Fruit fly (Drosophila melanogaster) whole organism, embryonic: ENCODE measurements around the gene CG8006.

Source experiments
- Bgb ChIP-seq: fragments of 200-800 bp; sonication (Bioruptor generic); IDR thresholded peaks from 2 replicates; pipeline ENCODE4 v1.3.6; 2022; ENCODE audit warnings: missing biosample characterization, missing genetic modification characterization; ENCODE audit not compliant: partially characterized antibody
- Bteb2 ChIP-seq: fragments of 200-800 bp; sonication (Bioruptor generic); optimal IDR thresholded peaks from 2 replicates; lab custom pipeline; 2016; ENCODE audit warnings: missing biosample characterization, missing genetic modification characterization
- CG10543 ChIP-seq: fragments of 200-800 bp; sonication (Bioruptor generic); optimal IDR thresholded peaks from 3 replicates; lab custom pipeline; 2017; ENCODE audit warnings: missing biosample characterization, mild to moderate bottlenecking, missing genetic modification characterization, moderate library complexity
- CG10565 ChIP-seq: fragments of 200-800 bp; sonication (Bioruptor generic); optimal IDR thresholded peaks from 3 replicates; lab custom pipeline; 2016; ENCODE audit warnings: missing biosample characterization, mild to moderate bottlenecking, missing genetic modification characterization
- CG11456 ChIP-seq: fragments of 200-800 bp; sonication (Bioruptor generic); IDR thresholded peaks from 3 replicates; pipeline ENCODE4 v1.3.6; 2022; ENCODE audit warnings: missing biosample characterization, missing genetic modification characterization
- CG11504 ChIP-seq: fragments of 200-800 bp; sonication (Bioruptor generic); optimal IDR thresholded peaks from 3 replicates; lab custom pipeline; 2019; ENCODE audit warnings: missing biosample characterization, mild to moderate bottlenecking, missing genetic modification characterization, moderate library complexity
- CG13287 ChIP-seq: fragments of 200-800 bp; sonication (Bioruptor generic); IDR thresholded peaks from 2 replicates; pipeline ENCODE4 v1.3.6; 2022; ENCODE audit warnings: missing biosample characterization, missing genetic modification characterization; ENCODE audit not compliant: partially characterized antibody
- CG14014 ChIP-seq: fragments of 200-800 bp; sonication (Bioruptor generic); IDR thresholded peaks from 2 replicates; pipeline ENCODE4 v1.3.6; 2022; ENCODE audit warnings: missing biosample characterization, missing genetic modification characterization
- CG14441 ChIP-seq: fragments of 200-800 bp; sonication (Bioruptor generic); IDR thresholded peaks from 2 replicates; pipeline ENCODE4 v1.3.6; 2022; ENCODE audit warnings: missing biosample characterization, missing genetic modification characterization
- CG14710 ChIP-seq: fragments of 200-800 bp; sonication (Bioruptor generic); optimal IDR thresholded peaks from 3 replicates; lab custom pipeline; 2019; ENCODE audit warnings: missing biosample characterization, mild to moderate bottlenecking, missing genetic modification characterization, moderate library complexity
- CG18476 ChIP-seq: fragments of 200-800 bp; sonication (Bioruptor generic); optimal IDR thresholded peaks from 2 replicates; lab custom pipeline; 2016; ENCODE audit warnings: missing biosample characterization, mild to moderate bottlenecking, missing genetic modification characterization
- CG34422 ChIP-seq: fragments of 200-800 bp; sonication (Bioruptor generic); IDR thresholded peaks from 3 replicates; pipeline ENCODE4 v1.3.6; 2022; ENCODE audit warnings: missing biosample characterization, missing genetic modification characterization
- CG4282 ChIP-seq: fragments of 200-800 bp; sonication (Bioruptor generic); optimal IDR thresholded peaks from 2 replicates; lab custom pipeline; 2016; ENCODE audit warnings: missing biosample characterization, missing genetic modification characterization
- CG4328 ChIP-seq: fragments of 200-800 bp; sonication (Bioruptor generic); optimal IDR thresholded peaks from 3 replicates; lab custom pipeline; 2017; ENCODE audit warnings: missing biosample characterization, missing genetic modification reagents, missing genetic modification characterization
- CG4404 ChIP-seq: fragments of 200-800 bp; sonication (Bioruptor generic); IDR thresholded peaks from 2 replicates; pipeline ENCODE4 v1.3.6; 2022; ENCODE audit warnings: missing biosample characterization, missing genetic modification characterization
- CG4854 ChIP-seq: fragments of 200-800 bp; sonication (Bioruptor generic); optimal IDR thresholded peaks from 2 replicates; lab custom pipeline; 2016; ENCODE audit warnings: missing biosample characterization, missing genetic modification characterization, inconsistent platforms
- CG6689 ChIP-seq: fragments of 200-800 bp; sonication (Bioruptor generic); IDR thresholded peaks from 2 replicates; pipeline ENCODE4 v1.3.6; 2022; ENCODE audit warnings: missing biosample characterization, missing genetic modification characterization
- CG6813 ChIP-seq: fragments of 200-800 bp; sonication (Bioruptor generic); optimal IDR thresholded peaks from 2 replicates; lab custom pipeline; 2017; ENCODE audit warnings: missing biosample characterization, missing genetic modification characterization, mild to moderate bottlenecking, moderate library complexity, missing genetic modification reagents
- CG7963 ChIP-seq: fragments of 200-800 bp; sonication (Bioruptor generic); IDR thresholded peaks from 3 replicates; pipeline ENCODE4 v1.3.6; 2022; ENCODE audit warnings: missing biosample characterization, missing genetic modification characterization; ENCODE audit not compliant: partially characterized antibody
- CG8478 ChIP-seq: fragments of >200 bp; optimal IDR thresholded peaks from 2 replicates; lab custom pipeline; 2018
- CG8944 ChIP-seq: fragments of 200-800 bp; sonication (Bioruptor generic); optimal IDR thresholded peaks from 3 replicates; lab custom pipeline; 2016; ENCODE audit warnings: missing biosample characterization, missing genetic modification characterization
- CG9215 ChIP-seq: fragments of 200-800 bp; sonication (Bioruptor generic); IDR thresholded peaks from 2 replicates; pipeline ENCODE4 v1.3.6; 2022; ENCODE audit warnings: missing biosample characterization, missing genetic modification characterization
- CG9932 ChIP-seq: fragments of 200-800 bp; sonication (Bioruptor generic); IDR thresholded peaks from 2 replicates; pipeline ENCODE4 v1.3.6; 2022; ENCODE audit warnings: missing biosample characterization, missing genetic modification characterization
- CkIIα-i1 ChIP-seq: fragments of 200-800 bp; sonication (Bioruptor generic); IDR thresholded peaks from 2 replicates; pipeline ENCODE4 v1.3.6; 2022; ENCODE audit warnings: missing biosample characterization, missing genetic modification characterization
- CoRest ChIP-seq: fragments of 200-800 bp; sonication (Bioruptor generic); optimal IDR thresholded peaks from 3 replicates; lab custom pipeline; 2018; ENCODE audit warnings: missing biosample characterization, mild to moderate bottlenecking, missing genetic modification characterization, moderate library complexity
- Gug ChIP-seq: fragments of 200-800 bp; sonication (Bioruptor generic); IDR thresholded peaks from 4 replicates; pipeline ENCODE4 v1.3.6; 2022; ENCODE audit warnings: missing biosample characterization, missing genetic modification characterization
- HLHmδ ChIP-seq: fragments of 200-800 bp; sonication (Bioruptor generic); optimal IDR thresholded peaks from 2 replicates; lab custom pipeline; 2018; ENCODE audit warnings: missing biosample characterization, mild to moderate bottlenecking, missing genetic modification characterization, moderate library complexity
- Jarid2 ChIP-seq: fragments of 200-800 bp; sonication (Bioruptor generic); optimal IDR thresholded peaks from 3 replicates; lab custom pipeline; 2017; ENCODE audit warnings: mild to moderate bottlenecking, missing biosample characterization, missing genetic modification reagents, missing genetic modification characterization
- Kr ChIP-seq: fragments of 200-800 bp; sonication (Bioruptor generic); optimal IDR thresholded peaks from 2 replicates; lab custom pipeline; 2017; ENCODE audit warnings: missing biosample characterization, mild to moderate bottlenecking, missing genetic modification characterization
- Nf-YC ChIP-seq: fragments of 200-800 bp; optimal IDR thresholded peaks from 3 replicates; lab custom pipeline; 2019; ENCODE audit warnings: missing biosample characterization, mild to moderate bottlenecking, missing genetic modification characterization, moderate library complexity
- Ptx1 ChIP-seq: fragments of 200-800 bp; sonication (Bioruptor generic); IDR thresholded peaks from 2 replicates; pipeline ENCODE4 v1.3.6; 2022; ENCODE audit warnings: missing biosample characterization, missing genetic modification characterization
- ab ChIP-seq: fragments of 200-800 bp; sonication (Bioruptor generic); optimal IDR thresholded peaks from 2 replicates; lab custom pipeline; 2016; ENCODE audit warnings: missing biosample characterization, missing genetic modification characterization
- chinmo ChIP-seq: fragments of 200-800 bp; sonication (Bioruptor generic); IDR thresholded peaks from 4 replicates; pipeline ENCODE4 v1.3.6; 2022; ENCODE audit warnings: missing biosample characterization, missing genetic modification characterization; ENCODE audit not compliant: partially characterized antibody
- croc ChIP-seq: fragments of 200-800 bp; sonication (Bioruptor generic); conservative IDR thresholded peaks from 3 replicates; pipeline ENCODE4 v1.3.6; 2022; ENCODE audit warnings: missing biosample characterization, missing genetic modification characterization
- gsb-n ChIP-seq: fragments of 200-800 bp; sonication (Bioruptor generic); optimal IDR thresholded peaks from 3 replicates; lab custom pipeline; 2018; ENCODE audit warnings: missing biosample characterization, mild to moderate bottlenecking, missing genetic modification characterization
- hb ChIP-seq: fragments of 200-800 bp; sonication (Bioruptor generic); IDR thresholded peaks from 3 replicates; pipeline ENCODE4 v1.3.6; 2022; ENCODE audit warnings: missing biosample characterization, missing genetic modification characterization; ENCODE audit not compliant: partially characterized antibody
- her ChIP-seq: fragments of 200-800 bp; sonication (Bioruptor generic); optimal IDR thresholded peaks from 2 replicates; lab custom pipeline; 2016; ENCODE audit warnings: missing biosample characterization, missing genetic modification characterization
- jing ChIP-seq: fragments of 200-800 bp; sonication (Bioruptor generic); optimal IDR thresholded peaks from 2 replicates; lab custom pipeline; 2018; ENCODE audit warnings: missing biosample characterization, mild to moderate bottlenecking, missing genetic modification characterization
- mam ChIP-seq: fragments of 200-800 bp; sonication (Bioruptor generic); optimal IDR thresholded peaks from 3 replicates; lab custom pipeline; 2016; ENCODE audit warnings: missing biosample characterization, missing genetic modification characterization
- mld ChIP-seq: fragments of 200-800 bp; sonication (Bioruptor generic); IDR thresholded peaks from 3 replicates; pipeline ENCODE4 v1.3.6; 2022; ENCODE audit warnings: missing biosample characterization, missing genetic modification characterization; ENCODE audit not compliant: partially characterized antibody
- nom ChIP-seq: fragments of 200-800 bp; sonication (Bioruptor generic); optimal IDR thresholded peaks from 2 replicates; lab custom pipeline; 2017; ENCODE audit warnings: missing biosample characterization, missing genetic modification characterization, mild to moderate bottlenecking, moderate library complexity, missing genetic modification reagents
- pan ChIP-seq, 4 experiments: fragments of >200 bp in 3 of 4; fragments of 200-800 bp in 1 of 4; sonication (Bioruptor generic) in 1 of 4; optimal IDR thresholded peaks in 3 of 4; IDR thresholded peaks in 1 of 4; 2 replicates each; pipeline versions ENCODE4 v1.3.6 to Lab custom; 2017 to 2022; ENCODE audit warnings: missing biosample characterization in 2 of 4, missing genetic modification characterization in 2 of 4, mixed read lengths in 1 of 4
- ranshi ChIP-seq: fragments of 200-800 bp; sonication (Bioruptor generic); IDR thresholded peaks from 2 replicates; pipeline ENCODE4 v1.3.6; 2022; ENCODE audit warnings: missing biosample characterization, missing genetic modification characterization
- sima ChIP-seq: fragments of 200-800 bp; sonication (Bioruptor generic); optimal IDR thresholded peaks from 2 replicates; lab custom pipeline; 2016; ENCODE audit warnings: missing biosample characterization, missing genetic modification characterization
- trem ChIP-seq: fragments of 200-800 bp; optimal IDR thresholded peaks from 3 replicates; lab custom pipeline; 2019; ENCODE audit warnings: missing biosample characterization, mild to moderate bottlenecking, missing genetic modification characterization, moderate library complexity
- twi ChIP-seq: fragments of 200-800 bp; optimal IDR thresholded peaks from 2 replicates; lab custom pipeline; 2019; ENCODE audit warnings: missing biosample characterization, mild to moderate bottlenecking, missing genetic modification characterization, moderate library complexity
- unc-4 ChIP-seq: fragments of 200-800 bp; sonication (Bioruptor generic); IDR thresholded peaks from 2 replicates; pipeline ENCODE4 v1.3.6; 2022; ENCODE audit warnings: missing biosample characterization, missing genetic modification characterization; ENCODE audit not compliant: partially characterized antibody
- usp ChIP-seq: fragments of >200 bp; optimal IDR thresholded peaks from 2 replicates; lab custom pipeline; 2017; ENCODE audit warnings: missing biosample characterization, missing genetic modification characterization
- vvl ChIP-seq: fragments of 200-800 bp; sonication (Bioruptor generic); IDR thresholded peaks from 2 replicates; pipeline ENCODE4 v1.3.6; 2022; ENCODE audit warnings: missing biosample characterization, missing genetic modification characterization
- wek ChIP-seq: fragments of 200-800 bp; sonication (Bioruptor generic); optimal IDR thresholded peaks from 3 replicates; lab custom pipeline; 2018; ENCODE audit warnings: missing biosample characterization, mild to moderate bottlenecking, missing genetic modification characterization, moderate library complexity

The CG8006 gene

dm6 chr3L:8175818-8176217, 35.9 kb upstream of the CG8006 start, which contains the start of gene RecQ4 (continued):
- peak; percentile 39; the same call in 1 of the 2 replicates for TF ChIP-seq Bgb (GFP tag; lab: Robert Waterston, UW)
- TF ChIP-seq usp (GFP tag; lab: Kevin White, UChicago), result no peak
- 0 out of 2 replicates have a peak, but pooled peaks have one; percentile 19 for TF ChIP-seq CG14014
- no peak for TF ChIP-seq ab (GFP tag; lab: Kevin White, UChicago)
- no peak for TF ChIP-seq CG11504 (tag; lab: Kevin White, UChicago)
- no peak for TF ChIP-seq pan (optimal IDR thresholded peaks at IDR 0.05; lab: Kevin White, UChicago)
- no peak for TF ChIP-seq pan (GFP tag; optimal IDR thresholded peaks at IDR 0.05 in 1 of 2, IDR thresholded peaks at IDR 0.05 in 1 of 2)
- no peak for TF ChIP-seq her (GFP tag; lab: Kevin White, UChicago)
- no peak for TF ChIP-seq CG10543 (GFP tag; lab: Kevin White, UChicago)
- TF ChIP-seq CG4404, result no peak
- TF ChIP-seq CoRest (tag; lab: Kevin White, UChicago), result peak; percentile 35
- TF ChIP-seq twi (tag; lab: Kevin White, UChicago), result no peak
- no peak for TF ChIP-seq HLHmδ
- TF ChIP-seq Ptx1, result no peak
- TF ChIP-seq CG9215 (GFP tag; lab: Robert Waterston, UW), result no peak
- no peak for TF ChIP-seq croc (GFP tag; lab: Robert Waterston, UW)
- TF ChIP-seq CG14441 (GFP tag; lab: Robert Waterston, UW), result no peak
- TF ChIP-seq nom, result no peak
- no peak for TF ChIP-seq mam
- no peak for TF ChIP-seq Jarid2 (GFP tag; lab: Kevin White, UChicago)
- no peak for TF ChIP-seq wek
- TF ChIP-seq gsb-n (tag; lab: Kevin White, UChicago), result no peak
- TF ChIP-seq CG10565, result no peak
- no peak for TF ChIP-seq Gug (GFP tag; lab: Robert Waterston, UW)
- TF ChIP-seq CG4854, result no peak
- TF ChIP-seq hb (GFP tag; lab: Robert Waterston, UW), result no peak
- TF ChIP-seq CG34422 (GFP tag; lab: Robert Waterston, UW), result no peak
- no peak for TF ChIP-seq Kr (GFP tag; lab: Kevin White, UChicago)
- TF ChIP-seq mld, result no peak
- TF ChIP-seq CG13287 (GFP tag; lab: Robert Waterston, UW), result peak; percentile 51; the same call in 1 of the 2 replicates
- TF ChIP-seq CG4328 (GFP tag; lab: Kevin White, UChicago), result no peak
- TF ChIP-seq CG7963 (GFP tag; lab: Robert Waterston, UW), result no peak
- peak; percentile 65 for TF ChIP-seq CG4282 (GFP tag; lab: Kevin White, UChicago)
- TF ChIP-seq trem (tag; lab: Kevin White, UChicago), result peak; percentile 36
- no peak for TF ChIP-seq jing (GFP tag; lab: Kevin White, UChicago)
- 0 out of 2 replicates have a peak, but pooled peaks have one; percentile 29 for TF ChIP-seq unc-4 (GFP tag; lab: Robert Waterston, UW)
- 0 out of 2 replicates have a peak, but pooled peaks have one; percentile 24 for TF ChIP-seq CG9932
- TF ChIP-seq CG6689, result no peak
- TF ChIP-seq CG8478 (lab: Kevin White, UChicago), result no peak
- peak; percentile 19; the same call in 1 of the 2 replicates for TF ChIP-seq vvl (GFP tag; lab: Robert Waterston, UW)
- no peak for TF ChIP-seq sima (GFP tag; lab: Kevin White, UChicago)
- no peak for TF ChIP-seq CG6813
- no peak for TF ChIP-seq ranshi (GFP tag; lab: Robert Waterston, UW)
- TF ChIP-seq chinmo (GFP tag; lab: Robert Waterston, UW), result 0 out of 4 replicates have a peak, but pooled peaks have one; percentile 37
- no peak for TF ChIP-seq Bteb2 (GFP tag; lab: Kevin White, UChicago)
- TF ChIP-seq CG8944 (GFP tag; lab: Kevin White, UChicago), result no peak
- no peak for TF ChIP-seq CG11456 (GFP tag; lab: Robert Waterston, UW)
- peak; percentile 32 for TF ChIP-seq CG14710 (tag; lab: Kevin White, UChicago)
- no peak for TF ChIP-seq CkIIα-i1 (GFP tag; lab: Robert Waterston, UW)
- TF ChIP-seq Nf-YC (tag; lab: Kevin White, UChicago), result no peak
- TF ChIP-seq CG18476 (GFP tag; lab: Kevin White, UChicago), result no peak
